Worm (Caenorhabditis elegans) whole organism, L4 larva: Measurements from ENCODE around the gene T09A5.15.

ENCODE experiments used
- F26F4.8 ChIP-seq: fragments of 200-800 bp; sonication (Bioruptor generic); conservative IDR thresholded peaks from 2 replicates; pipeline ENCODE4 v1.3.6; 2022; ENCODE audit warnings: missing genetic modification characterization, missing compliant biosample characterization
- F49E8.2 ChIP-seq: sonication (generic microtip); optimal IDR thresholded peaks from 2 replicates; lab custom pipeline; 2016; ENCODE audit warnings: missing compliant biosample characterization, mild to moderate bottlenecking, missing genetic modification characterization, borderline replicate concordance
- R02D3.7 ChIP-seq: fragments of 150-350 bp; sonication (generic microtip); optimal IDR thresholded peaks from 3 replicates; lab custom pipeline; 2014; ENCODE audit warnings: missing biosample characterization, missing genetic modification characterization
- T20F7.1 ChIP-seq: fragments of 200-800 bp; sonication (Bioruptor generic); optimal IDR thresholded peaks from 2 replicates; lab custom pipeline; 2018; ENCODE audit warnings: mild to moderate bottlenecking, missing genetic modification characterization, missing compliant biosample characterization
- Y105C5A.15 ChIP-seq: fragments of 200-800 bp; sonication (Bioruptor generic); IDR thresholded peaks from 2 replicates; pipeline ENCODE4 v1.3.6; 2022; ENCODE audit warnings: missing genetic modification characterization, missing compliant biosample characterization
- Y48G9A.11 ChIP-seq: fragments of 200-800 bp; sonication (Bioruptor generic); IDR thresholded peaks from 2 replicates; pipeline ENCODE4 v1.3.6; 2022; ENCODE audit warnings: missing genetic modification reagents, missing genetic modification characterization, missing compliant biosample characterization
- Y75B8A.6 ChIP-seq: fragments of 200-800 bp; sonication (Bioruptor generic); IDR thresholded peaks from 2 replicates; pipeline ENCODE4 v1.3.6; 2022; ENCODE audit warnings: missing genetic modification reagents, missing genetic modification characterization, missing compliant biosample characterization
- aha-1 ChIP-seq: fragments of 150-350 bp; peaks from one replicate; lab custom pipeline; 2014; ENCODE audit warnings: missing biosample characterization, missing genetic modification characterization
- ama-1 ChIP-seq: fragments of 150-350 bp; optimal IDR thresholded peaks from 2 replicates; lab custom pipeline; 2014; ENCODE audit warnings: inconsistent platforms, mixed read lengths
- ceh-28 ChIP-seq: fragments of 150-350 bp; optimal IDR thresholded peaks from 2 replicates; lab custom pipeline; 2014; ENCODE audit warnings: missing biosample characterization, missing genetic modification reagents, missing genetic modification characterization
- ceh-44 ChIP-seq: fragments of 200-800 bp; sonication (Bioruptor generic); IDR thresholded peaks from 2 replicates; pipeline ENCODE4 v1.3.6; 2022; ENCODE audit warnings: missing genetic modification reagents, missing genetic modification characterization, missing compliant biosample characterization
- ceh-62 ChIP-seq: sonication (generic microtip); optimal IDR thresholded peaks from 2 replicates; lab custom pipeline; 2017; ENCODE audit warnings: missing biosample characterization, missing genetic modification characterization
- ctbp-1 ChIP-seq: fragments of 200-800 bp; sonication (Bioruptor generic); IDR thresholded peaks from 2 replicates; pipeline ENCODE4 v1.3.6; 2022; ENCODE audit warnings: missing genetic modification reagents, missing genetic modification characterization, missing compliant biosample characterization
- dmd-6 ChIP-seq: fragments of 200-800 bp; sonication (Bioruptor generic); IDR thresholded peaks from 2 replicates; pipeline ENCODE4 v1.3.6; 2022; ENCODE audit warnings: missing genetic modification reagents, missing genetic modification characterization, missing compliant biosample characterization
- dmd-8 ChIP-seq: fragments of 200-800 bp; sonication (Bioruptor generic); IDR thresholded peaks from 2 replicates; pipeline ENCODE4 v1.3.6; 2022; ENCODE audit warnings: missing genetic modification characterization, missing compliant biosample characterization
- dve-1 ChIP-seq: sonication (generic microtip); optimal IDR thresholded peaks from 2 replicates; lab custom pipeline; 2017; ENCODE audit warnings: antibody characterized with exemption, mild to moderate bottlenecking, missing genetic modification characterization, missing compliant biosample characterization; ENCODE audit not compliant: insufficient read depth
- egl-27 ChIP-seq: sonication (generic microtip); optimal IDR thresholded peaks from 3 replicates; lab custom pipeline; 2017; ENCODE audit warnings: missing biosample characterization, missing genetic modification reagents, missing genetic modification characterization
- hif-1 ChIP-seq, 2 experiments: sonication (generic microtip); optimal IDR thresholded peaks; 2 replicates each; lab custom pipeline; 2016 to 2017; ENCODE audit warnings: missing compliant biosample characterization in 2 of 2, missing genetic modification characterization in 2 of 2, missing genetic modification reagents in 2 of 2, missing genotype in 2 of 2, mild to moderate bottlenecking in 1 of 2
- hlh-11 ChIP-seq: fragments of 200-800 bp; sonication (Bioruptor generic); optimal IDR thresholded peaks from 2 replicates; lab custom pipeline; 2018; ENCODE audit warnings: mild to moderate bottlenecking, missing genetic modification characterization, missing compliant biosample characterization
- hlh-30 ChIP-seq: sonication (generic microtip); optimal IDR thresholded peaks from 2 replicates; lab custom pipeline; 2017; ENCODE audit warnings: antibody characterized with exemption, mild to moderate bottlenecking, missing genetic modification characterization, missing compliant biosample characterization; ENCODE audit not compliant: insufficient read depth
- lin-38 ChIP-seq: fragments of 200-800 bp; sonication (Bioruptor generic); IDR thresholded peaks from 2 replicates; pipeline ENCODE4 v1.3.6; 2022; ENCODE audit warnings: missing genetic modification reagents, missing genetic modification characterization, missing compliant biosample characterization
- lir-3 ChIP-seq: sonication (generic microtip); optimal IDR thresholded peaks from 2 replicates; lab custom pipeline; 2016; ENCODE audit warnings: mild to moderate bottlenecking, missing genetic modification characterization, missing compliant biosample characterization
- lsy-2 ChIP-seq, 2 experiments: fragments of 150-350 bp in 1 of 2; sonication (generic microtip) in 1 of 2; optimal IDR thresholded peaks; 2 replicates each; lab custom pipeline; 2014 to 2017; ENCODE audit warnings: missing biosample characterization in 2 of 2, missing genetic modification characterization in 2 of 2
- mep-1 ChIP-seq: fragments of 150-350 bp; sonication (generic microtip); optimal IDR thresholded peaks from 3 replicates; lab custom pipeline; 2014; ENCODE audit warnings: missing biosample characterization, missing genetic modification characterization
- mes-2 ChIP-seq: sonication (generic microtip); optimal IDR thresholded peaks from 2 replicates; lab custom pipeline; 2016; ENCODE audit warnings: missing genotype, mild to moderate bottlenecking, missing genetic modification characterization, missing compliant biosample characterization; ENCODE audit not compliant: poor library complexity, severe bottlenecking
- mxl-3 ChIP-seq: fragments of 200-800 bp; sonication (Bioruptor generic); optimal IDR thresholded peaks from 2 replicates; lab custom pipeline; 2018; ENCODE audit warnings: mild to moderate bottlenecking, missing genetic modification characterization, missing compliant biosample characterization
- nhr-102 ChIP-seq: sonication (generic microtip); optimal IDR thresholded peaks from 2 replicates; lab custom pipeline; 2016; ENCODE audit warnings: mild to moderate bottlenecking, missing genetic modification characterization, moderate library complexity, missing compliant biosample characterization
- nhr-11 ChIP-seq: fragments of 150-350 bp; optimal IDR thresholded peaks from 2 replicates; lab custom pipeline; 2014; ENCODE audit warnings: missing biosample characterization, missing genetic modification characterization
- nhr-28 ChIP-seq: fragments of 150-350 bp; optimal IDR thresholded peaks from 2 replicates; lab custom pipeline; 2014; ENCODE audit warnings: missing biosample characterization, missing genetic modification characterization
- nhr-41 ChIP-seq: fragments of 200-800 bp; sonication (Bioruptor generic); IDR thresholded peaks from 2 replicates; pipeline ENCODE4 v1.3.6; 2022; ENCODE audit warnings: missing genetic modification reagents, missing genetic modification characterization, missing compliant biosample characterization
- nhr-48 ChIP-seq: sonication (generic microtip); optimal IDR thresholded peaks from 2 replicates; lab custom pipeline; 2016; ENCODE audit warnings: mild to moderate bottlenecking, missing genetic modification characterization, missing compliant biosample characterization
- nhr-77 ChIP-seq: fragments of 150-350 bp; optimal IDR thresholded peaks from 2 replicates; lab custom pipeline; 2014; ENCODE audit warnings: missing biosample characterization, missing genetic modification characterization
- php-3 ChIP-seq: fragments of 200-800 bp; sonication (Bioruptor generic); IDR thresholded peaks from 2 replicates; pipeline ENCODE4 v1.3.6; 2022; ENCODE audit warnings: missing genetic modification reagents, missing genetic modification characterization, missing compliant biosample characterization
- saeg-2 ChIP-seq: fragments of 200-800 bp; sonication (Bioruptor generic); IDR thresholded peaks from 2 replicates; pipeline ENCODE4 v1.3.6; 2022; ENCODE audit warnings: missing genetic modification reagents, missing genetic modification characterization, missing compliant biosample characterization
- sdz-12 ChIP-seq: fragments of 200-800 bp; sonication (Bioruptor generic); optimal IDR thresholded peaks from 2 replicates; lab custom pipeline; 2018; ENCODE audit warnings: mild to moderate bottlenecking, missing genetic modification characterization, missing compliant biosample characterization
- set-16 ChIP-seq: fragments of 200-800 bp; sonication (Bioruptor generic); IDR thresholded peaks from 2 replicates; pipeline ENCODE4 v1.3.6; 2022; ENCODE audit warnings: missing genetic modification reagents, missing genetic modification characterization, missing compliant biosample characterization
- snpc-1.2 ChIP-seq: fragments of 200-800 bp; sonication (Bioruptor generic); IDR thresholded peaks from 2 replicates; pipeline ENCODE4 v1.3.6; 2022; ENCODE audit warnings: missing genetic modification reagents, missing genetic modification characterization, missing compliant biosample characterization
- snpc-4 ChIP-seq: fragments of 150-350 bp; optimal IDR thresholded peaks from 2 replicates; lab custom pipeline; 2014; ENCODE audit warnings: missing biosample characterization, missing genetic modification characterization
- spr-1 ChIP-seq: sonication (generic microtip); optimal IDR thresholded peaks from 2 replicates; lab custom pipeline; 2016; ENCODE audit warnings: mild to moderate bottlenecking, missing genetic modification characterization, missing compliant biosample characterization
- unc-130 ChIP-seq: sonication (generic microtip); optimal IDR thresholded peaks from 2 replicates; lab custom pipeline; 2016; ENCODE audit warnings: missing genetic modification reagents, missing genetic modification characterization, missing compliant biosample characterization
- unc-39 ChIP-seq: sonication (generic microtip); optimal IDR thresholded peaks from 2 replicates; lab custom pipeline; 2017; ENCODE audit warnings: missing biosample characterization, missing genetic modification characterization
- unc-62 ChIP-seq, 3 experiments: fragments of 150-350 bp in 1 of 3; sonication (generic microtip); optimal IDR thresholded peaks in 2 of 3; peaks in 1 of 3; 1 replicate in 1 of 3; 2 replicates in 2 of 3; lab custom pipeline; 2014 to 2017; ENCODE audit warnings: missing biosample characterization in 3 of 3, missing genetic modification characterization in 3 of 3, missing genetic modification reagents in 3 of 3, missing genotype in 1 of 3
- zfp-2 ChIP-seq: sonication (generic microtip); optimal IDR thresholded peaks from 2 replicates; lab custom pipeline; 2016; ENCODE audit warnings: mild to moderate bottlenecking, missing genetic modification characterization, missing compliant biosample characterization
- ztf-11 ChIP-seq: fragments of 150-350 bp; optimal IDR thresholded peaks from 2 replicates; lab custom pipeline; 2014; ENCODE audit warnings: missing biosample characterization, missing genetic modification characterization

T09A5.15 gene

ce11 chrII:7879266-7879718, 21.5 kb downstream of the T09A5.15 start, which contains the start of the genes vha-4 and T01H3.5:
Gene vha-4 (minus strand): TSS chrII:7879316.
Gene T01H3.5 (plus strand): TSS chrII:7879616.
- TF ChIP-seq hif-1 (tag; optimal IDR thresholded peaks at IDR 0.05; lab: Kevin White, UChicago) (peak in 1 of 2 experiments; percentile 16), lin-38 (GFP tag; lab: Robert Waterston, UW) (peak; percentile 29; the same call in 1 of the 2 replicates), nhr-28 (tag; lab: Kevin White, UChicago) (peak; percentile 8), ceh-28 (tag; lab: Kevin White, UChicago) (no peak), mxl-3 (GFP tag; lab: Kevin White, UChicago) (peak; percentile 33), set-16 (GFP tag; lab: Robert Waterston, UW) (no peak), nhr-11 (tag; lab: Kevin White, UChicago) (no peak), nhr-77 (peak; percentile 9), Y105C5A.15 (GFP tag; lab: Robert Waterston, UW) (no peak), snpc-4 (tag; lab: Kevin White, UChicago) (no peak), ceh-44 (GFP tag; lab: Robert Waterston, UW) (no peak), unc-62 (GFP tag; optimal IDR thresholded peaks at IDR 0.05 in 1 of 2; lab: Kevin White, UChicago) (no peak), unc-62 (tag; optimal IDR thresholded peaks at IDR 0.05; lab: Kevin White, UChicago) (no peak), mes-2 (tag; lab: Kevin White, UChicago) (peak; percentile 70), ama-1 (peak; percentile 44), hlh-11 (tag; lab: Kevin White, UChicago) (peak; percentile 14)

- TF ChIP-seq zfp-2 (tag; lab: Kevin White, UChicago) (no peak), nhr-48 (tag; lab: Kevin White, UChicago) (no peak), F49E8.2 (peak; percentile 67), dve-1 (tag; lab: Kevin White, UChicago) (no peak), lsy-2 (tag; optimal IDR thresholded peaks at IDR 0.05; lab: Kevin White, UChicago) (peak in 1 of 2 experiments; percentile 69), unc-62 (GFP tag; optimal IDR thresholded peaks at IDR 0.05 in 1 of 2; lab: Kevin White, UChicago) (no peak), unc-62 (tag; optimal IDR thresholded peaks at IDR 0.05; lab: Kevin White, UChicago) (no peak), lir-3 (tag; lab: Kevin White, UChicago) (no peak), Y48G9A.11 (peak; percentile 79), snpc-1.2 (GFP tag; lab: Robert Waterston, UW) (peak; percentile 60; the same call in 1 of the 2 replicates), Y75B8A.6 (GFP tag; lab: Robert Waterston, UW) (no peak), spr-1 (tag; lab: Kevin White, UChicago) (no peak), saeg-2 (GFP tag; lab: Robert Waterston, UW) (no peak), lin-38 (GFP tag; lab: Robert Waterston, UW) (peak; percentile 69), unc-39 (tag; lab: Kevin White, UChicago) (no peak), unc-130 (GFP tag; lab: Kevin White, UChicago) (peak; percentile 75), ztf-11 (tag; lab: Kevin White, UChicago) (no peak), snpc-4 (tag; lab: Kevin White, UChicago) (no peak), ama-1 (no peak)
Measured at ce11 chrII:7880373-7880862, 22.7 kb downstream of the T09A5.15 start, which contains the start of gene perm-1. Gene perm-1 (plus strand): TSS chrII:7880812.

DNA sequence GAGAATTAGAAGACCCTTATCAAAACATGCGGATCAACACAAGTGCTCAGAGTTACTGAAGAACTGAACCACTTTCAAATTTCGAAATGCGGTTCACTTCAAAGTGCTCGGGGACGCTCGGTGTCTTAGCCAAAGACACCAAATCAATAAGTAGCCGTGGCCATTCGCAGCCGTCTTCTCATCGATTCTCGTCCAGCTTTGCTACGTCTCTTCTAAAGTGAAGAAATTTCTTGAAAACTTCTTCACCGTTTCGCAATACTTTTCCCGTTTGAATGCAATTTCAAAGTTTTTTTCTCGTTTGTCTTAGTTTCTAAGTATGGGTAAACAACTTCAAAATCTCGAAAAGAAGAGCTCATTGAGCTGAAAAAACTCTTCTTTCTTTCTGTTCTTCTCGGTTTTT, 27.1 kb downstream of the T09A5.15 start:
- TF ChIP-seq nhr-11 (tag; lab: Kevin White, UChicago) (peak; percentile 1), php-3 (no peak), nhr-28 (tag; lab: Kevin White, UChicago) (no peak), ama-1 (no peak), aha-1 (tag; lab: Kevin White, UChicago) (peak; percentile 86), ceh-28 (tag; lab: Kevin White, UChicago) (peak; percentile 37), F26F4.8 (GFP tag; lab: Robert Waterston, UW) (no peak), lsy-2 (tag; optimal IDR thresholded peaks at IDR 0.05; lab: Kevin White, UChicago) (peak; percentile 26 to 53), ctbp-1 (GFP tag; lab: Robert Waterston, UW) (0 out of 2 replicates have a peak, but pooled peaks have one; percentile 35), ceh-62 (tag; lab: Kevin White, UChicago) (no peak), R02D3.7 (tag; lab: Kevin White, UChicago) (no peak), snpc-4 (tag; lab: Kevin White, UChicago) (no peak), T20F7.1 (GFP tag; lab: Kevin White, UChicago) (no peak), nhr-41 (GFP tag; lab: Robert Waterston, UW) (no peak), dmd-8 (GFP tag; lab: Robert Waterston, UW) (no peak), mep-1 (no peak), saeg-2 (GFP tag; lab: Robert Waterston, UW) (no peak), egl-27 (no peak), lin-38 (GFP tag; lab: Robert Waterston, UW) (no peak), dmd-6 (GFP tag; lab: Robert Waterston, UW) (no peak), nhr-102 (tag; lab: Kevin White, UChicago) (no peak), hlh-30 (tag; lab: Kevin White, UChicago) (peak; percentile 3), mes-2 (tag; lab: Kevin White, UChicago) (peak; percentile 10), sdz-12 (GFP tag; lab: Kevin White, UChicago) (no peak)
